Fruit fly (Drosophila melanogaster): ENCODE data around the gene NimB4.
A peak's percentile ranks its signal among the peaks of the same experiment; 100 is the strongest.

The NimB4 gene

dm6 chr2L:13923453-13923852 lies 46.3 kb downstream of the NimB4 start, which contains the start of gene Vajk1:
Gene Vajk1, minus strand, starts transcription at chr2L:13923553.
- no peak for TF ChIP-seq CG11762 (GFP tag; optimal IDR thresholded peaks at IDR 0.05; ENCODE audit: insufficient read depth)
- TF ChIP-seq eg (GFP tag; IDR thresholded peaks at IDR 0.05), result peak; percentile 31; the same call in 1 of the 3 replicates
- TF ChIP-seq CG11902 (GFP tag; optimal IDR thresholded peaks at IDR 0.05), result no peak
- TF ChIP-seq ss (GFP tag; optimal IDR thresholded peaks at IDR 0.05), result no peak

Measured in whole organism, prepupa.